Fruit fly (Drosophila melanogaster): Measurements from ENCODE around the gene sNPF-R.

- TF ChIP-seq CG6163 (GFP tag; IDR thresholded peaks at IDR 0.05) (no peak), dac (GFP tag; optimal IDR thresholded peaks at IDR 0.05) (no peak), dsx (GFP tag; optimal IDR thresholded peaks at IDR 0.05; ENCODE audit: poor library complexity, severe bottlenecking) (no peak), salr (GFP tag; optimal IDR thresholded peaks at IDR 0.05) (no peak), ss (GFP tag; optimal IDR thresholded peaks at IDR 0.05) (no peak), Hr39 (GFP tag; optimal IDR thresholded peaks at IDR 0.05) (no peak), Blimp-1 (GFP tag; optimal IDR thresholded peaks at IDR 0.05) (no peak), CG6792 (GFP tag; optimal IDR thresholded peaks at IDR 0.05) (no peak), CG11902 (GFP tag; optimal IDR thresholded peaks at IDR 0.05) (no peak), CG3919 (GFP tag; optimal IDR thresholded peaks at IDR 0.05) (no peak), Met (GFP tag; optimal IDR thresholded peaks at IDR 0.05) (no peak), CG8319 (GFP tag; optimal IDR thresholded peaks at IDR 0.05) (no peak)
Observed at dm6 chr3L:20104543-20105046, 15.8 kb upstream of the sNPF-R start.

All from whole organism, prepupa.